Worm (Caenorhabditis elegans) whole organism, L4 larva: ENCODE measurements around the gene dyf-19.
A peak's percentile ranks its signal among the peaks of the same experiment; 100 is the strongest.

Experiments
- F44E2.7 ChIP-seq: fragments of 200-800 bp; sonication (Bioruptor generic); IDR thresholded peaks from 2 replicates; pipeline ENCODE4 v2.1.2; 2022; ENCODE audit warnings: missing genetic modification characterization, missing compliant biosample characterization
- F49E8.2 ChIP-seq: sonication (generic microtip); optimal IDR thresholded peaks from 2 replicates; lab custom pipeline; 2016; ENCODE audit warnings: missing compliant biosample characterization, mild to moderate bottlenecking, missing genetic modification characterization, borderline replicate concordance
- T26A8.4 ChIP-seq: fragments of 200-800 bp; sonication (Bioruptor generic); IDR thresholded peaks from 2 replicates; pipeline ENCODE4 v1.3.6; 2022; ENCODE audit warnings: missing genetic modification characterization, missing compliant biosample characterization
- Y105C5A.15 ChIP-seq: fragments of 200-800 bp; sonication (Bioruptor generic); IDR thresholded peaks from 2 replicates; pipeline ENCODE4 v1.3.6; 2022; ENCODE audit warnings: missing genetic modification characterization, missing compliant biosample characterization
- ZK337.2 ChIP-seq: fragments of 200-800 bp; sonication (Bioruptor generic); IDR thresholded peaks from 2 replicates; pipeline ENCODE4 v1.3.6; 2022; ENCODE audit warnings: missing genetic modification reagents, missing genetic modification characterization, missing compliant biosample characterization
- arid-1 ChIP-seq: fragments of 200-800 bp; sonication (Bioruptor generic); conservative IDR thresholded peaks from 2 replicates; pipeline ENCODE4 v1.3.6; 2022; ENCODE audit warnings: missing genetic modification reagents, missing genetic modification characterization, missing compliant biosample characterization
- attf-4 ChIP-seq: sonication (generic microtip); optimal IDR thresholded peaks from 3 replicates; lab custom pipeline; 2017; ENCODE audit warnings: missing biosample characterization, missing genetic modification characterization
- ceh-20 ChIP-seq: fragments of 200-800 bp; sonication (Bioruptor generic); IDR thresholded peaks from 2 replicates; pipeline ENCODE4 v1.3.6; 2022; ENCODE audit warnings: missing genetic modification reagents, missing genetic modification characterization, missing compliant biosample characterization
- ceh-28 ChIP-seq: fragments of 150-350 bp; optimal IDR thresholded peaks from 2 replicates; lab custom pipeline; 2014; ENCODE audit warnings: missing biosample characterization, missing genetic modification reagents, missing genetic modification characterization
- daf-16 ChIP-seq, 3 experiments: sonication (generic microtip); optimal IDR thresholded peaks; 2 replicates each; lab custom pipeline; 2016 to 2017; ENCODE audit warnings: missing genetic modification characterization in 3 of 3, missing genetic modification reagents in 3 of 3, mild to moderate bottlenecking in 2 of 3, missing compliant biosample characterization in 2 of 3, missing biosample characterization in 1 of 3, moderate library complexity in 1 of 3
- daf-8 ChIP-seq: fragments of 200-800 bp; sonication (Bioruptor generic); IDR thresholded peaks from 2 replicates; pipeline ENCODE4 v1.3.6; 2022; ENCODE audit warnings: missing genetic modification characterization, missing compliant biosample characterization
- dmd-6 ChIP-seq: fragments of 200-800 bp; sonication (Bioruptor generic); IDR thresholded peaks from 2 replicates; pipeline ENCODE4 v1.3.6; 2022; ENCODE audit warnings: missing genetic modification reagents, missing genetic modification characterization, missing compliant biosample characterization
- dmd-8 ChIP-seq: fragments of 200-800 bp; sonication (Bioruptor generic); IDR thresholded peaks from 2 replicates; pipeline ENCODE4 v1.3.6; 2022; ENCODE audit warnings: missing genetic modification characterization, missing compliant biosample characterization
- dmd-9 ChIP-seq: fragments of 200-800 bp; sonication (Bioruptor generic); IDR thresholded peaks from 2 replicates; pipeline ENCODE4 v1.3.6; 2022; ENCODE audit warnings: missing genetic modification reagents, missing genetic modification characterization, missing compliant biosample characterization
- duxl-1 ChIP-seq: sonication (generic microtip); optimal IDR thresholded peaks from 2 replicates; lab custom pipeline; 2016; ENCODE audit warnings: mild to moderate bottlenecking, missing genetic modification characterization, moderate library complexity, missing compliant biosample characterization; ENCODE audit not compliant: poor library complexity
- dve-1 ChIP-seq: sonication (generic microtip); optimal IDR thresholded peaks from 2 replicates; lab custom pipeline; 2017; ENCODE audit warnings: antibody characterized with exemption, mild to moderate bottlenecking, missing genetic modification characterization, missing compliant biosample characterization; ENCODE audit not compliant: insufficient read depth
- egl-27 ChIP-seq: sonication (generic microtip); optimal IDR thresholded peaks from 3 replicates; lab custom pipeline; 2017; ENCODE audit warnings: missing biosample characterization, missing genetic modification reagents, missing genetic modification characterization
- fkh-10 ChIP-seq: fragments of 150-350 bp; optimal IDR thresholded peaks from 2 replicates; lab custom pipeline; 2014; ENCODE audit warnings: missing biosample characterization, missing genetic modification reagents, missing genetic modification characterization
- gei-8 ChIP-seq: fragments of 200-800 bp; sonication (Bioruptor generic); optimal IDR thresholded peaks from 2 replicates; lab custom pipeline; 2018; ENCODE audit warnings: mild to moderate bottlenecking, missing genetic modification characterization, missing compliant biosample characterization
- hif-1 ChIP-seq, 2 experiments: sonication (generic microtip); optimal IDR thresholded peaks; 2 replicates each; lab custom pipeline; 2016 to 2017; ENCODE audit warnings: missing compliant biosample characterization in 2 of 2, missing genetic modification characterization in 2 of 2, missing genetic modification reagents in 2 of 2, missing genotype in 2 of 2, mild to moderate bottlenecking in 1 of 2
- hlh-11 ChIP-seq: fragments of 200-800 bp; sonication (Bioruptor generic); optimal IDR thresholded peaks from 2 replicates; lab custom pipeline; 2018; ENCODE audit warnings: mild to moderate bottlenecking, missing genetic modification characterization, missing compliant biosample characterization
- hlh-30 ChIP-seq: sonication (generic microtip); optimal IDR thresholded peaks from 2 replicates; lab custom pipeline; 2017; ENCODE audit warnings: antibody characterized with exemption, mild to moderate bottlenecking, missing genetic modification characterization, missing compliant biosample characterization; ENCODE audit not compliant: insufficient read depth
- lin-1 ChIP-seq: fragments of 200-800 bp; sonication (Bioruptor generic); IDR thresholded peaks from 2 replicates; pipeline ENCODE4 v1.3.6; 2022; ENCODE audit warnings: missing genetic modification reagents, missing genetic modification characterization, missing compliant biosample characterization
- lin-13 ChIP-seq: fragments of 150-350 bp; optimal IDR thresholded peaks from 2 replicates; lab custom pipeline; 2014; ENCODE audit warnings: missing biosample characterization, missing genetic modification reagents, missing genetic modification characterization
- lin-15B ChIP-seq: fragments of 150-350 bp; sonication (generic microtip); optimal IDR thresholded peaks from 3 replicates; lab custom pipeline; 2014; ENCODE audit warnings: missing biosample characterization, missing genetic modification characterization
- lin-29 ChIP-seq: fragments of 200-800 bp; sonication (Bioruptor generic); IDR thresholded peaks from 2 replicates; pipeline ENCODE4 v1.3.6; 2022; ENCODE audit warnings: missing genetic modification reagents, missing genetic modification characterization, missing compliant biosample characterization
- lin-38 ChIP-seq: fragments of 200-800 bp; sonication (Bioruptor generic); IDR thresholded peaks from 2 replicates; pipeline ENCODE4 v1.3.6; 2022; ENCODE audit warnings: missing genetic modification reagents, missing genetic modification characterization, missing compliant biosample characterization
- madf-5 ChIP-seq, 2 experiments: fragments of 200-800 bp; sonication (Bioruptor generic); IDR thresholded peaks; 2 replicates each; pipeline ENCODE4 v1.3.6; 2022; ENCODE audit warnings: missing compliant biosample characterization in 2 of 2, missing genetic modification characterization in 2 of 2
- madf-9 ChIP-seq: fragments of 200-800 bp; sonication (Bioruptor generic); conservative IDR thresholded peaks from 2 replicates; pipeline ENCODE4 v1.3.6; 2022; ENCODE audit warnings: missing genetic modification reagents, missing genetic modification characterization, missing compliant biosample characterization
- mdl-1 ChIP-seq, 2 experiments: fragments of 150-350 bp in 1 of 2; sonication (generic microtip) in 1 of 2; optimal IDR thresholded peaks; 2 replicates each; lab custom pipeline; 2014 to 2017; ENCODE audit warnings: missing biosample characterization in 2 of 2, missing genetic modification characterization in 2 of 2
- mes-2 ChIP-seq: sonication (generic microtip); optimal IDR thresholded peaks from 2 replicates; lab custom pipeline; 2016; ENCODE audit warnings: missing genotype, mild to moderate bottlenecking, missing genetic modification characterization, missing compliant biosample characterization; ENCODE audit not compliant: poor library complexity, severe bottlenecking
- nhr-237 ChIP-seq: sonication (generic microtip); optimal IDR thresholded peaks from 2 replicates; lab custom pipeline; 2017; ENCODE audit warnings: missing biosample characterization, missing genetic modification characterization
- nhr-28 ChIP-seq: fragments of 150-350 bp; optimal IDR thresholded peaks from 2 replicates; lab custom pipeline; 2014; ENCODE audit warnings: missing biosample characterization, missing genetic modification characterization
- nhr-41 ChIP-seq: fragments of 200-800 bp; sonication (Bioruptor generic); IDR thresholded peaks from 2 replicates; pipeline ENCODE4 v1.3.6; 2022; ENCODE audit warnings: missing genetic modification reagents, missing genetic modification characterization, missing compliant biosample characterization
- nhr-76 ChIP-seq: fragments of 150-350 bp; optimal IDR thresholded peaks from 2 replicates; lab custom pipeline; 2014; ENCODE audit warnings: missing biosample characterization, missing genetic modification characterization
- nhr-77 ChIP-seq: fragments of 150-350 bp; optimal IDR thresholded peaks from 2 replicates; lab custom pipeline; 2014; ENCODE audit warnings: missing biosample characterization, missing genetic modification characterization
- pha-4 ChIP-seq, 2 experiments: fragments of 150-350 bp in 1 of 2; fragments of 200-800 bp in 1 of 2; sonication (Bioruptor generic) in 1 of 2; IDR thresholded peaks in 1 of 2; optimal IDR thresholded peaks in 1 of 2; 2 replicates each; pipeline versions ENCODE4 v1.3.6 to Lab custom; 2014 to 2022; ENCODE audit warnings: missing genetic modification characterization in 2 of 2, missing genetic modification reagents in 2 of 2, missing biosample characterization in 1 of 2, missing compliant biosample characterization in 1 of 2
- pqm-1 ChIP-seq: sonication (generic microtip); optimal IDR thresholded peaks from 2 replicates; lab custom pipeline; 2017; ENCODE audit warnings: missing biosample characterization, missing genetic modification characterization
- set-16 ChIP-seq: fragments of 200-800 bp; sonication (Bioruptor generic); IDR thresholded peaks from 2 replicates; pipeline ENCODE4 v1.3.6; 2022; ENCODE audit warnings: missing genetic modification reagents, missing genetic modification characterization, missing compliant biosample characterization
- snpc-4 ChIP-seq: fragments of 150-350 bp; optimal IDR thresholded peaks from 2 replicates; lab custom pipeline; 2014; ENCODE audit warnings: missing biosample characterization, missing genetic modification characterization
- spr-3 ChIP-seq: fragments of 200-800 bp; sonication (Bioruptor generic); optimal IDR thresholded peaks from 2 replicates; lab custom pipeline; 2018; ENCODE audit warnings: mild to moderate bottlenecking, missing genetic modification characterization, missing compliant biosample characterization
- unc-130 ChIP-seq: sonication (generic microtip); optimal IDR thresholded peaks from 2 replicates; lab custom pipeline; 2016; ENCODE audit warnings: missing genetic modification reagents, missing genetic modification characterization, missing compliant biosample characterization
- unc-39 ChIP-seq: sonication (generic microtip); optimal IDR thresholded peaks from 2 replicates; lab custom pipeline; 2017; ENCODE audit warnings: missing biosample characterization, missing genetic modification characterization
- unc-62 ChIP-seq, 3 experiments: fragments of 150-350 bp in 1 of 3; sonication (generic microtip); optimal IDR thresholded peaks in 2 of 3; peaks in 1 of 3; 1 replicate in 1 of 3; 2 replicates in 2 of 3; lab custom pipeline; 2014 to 2017; ENCODE audit warnings: missing biosample characterization in 3 of 3, missing genetic modification characterization in 3 of 3, missing genetic modification reagents in 3 of 3, missing genotype in 1 of 3
- vab-7 ChIP-seq: fragments of 200-800 bp; sonication (Bioruptor generic); IDR thresholded peaks from 2 replicates; pipeline ENCODE4 v1.3.6; 2022; ENCODE audit warnings: missing genetic modification reagents, missing genetic modification characterization, missing compliant biosample characterization
- zfp-3 ChIP-seq: fragments of 200-800 bp; sonication (Bioruptor generic); conservative IDR thresholded peaks from 2 replicates; pipeline ENCODE4 v1.3.6; 2022; ENCODE audit warnings: missing genetic modification reagents, missing genetic modification characterization, missing compliant biosample characterization
- zip-2 ChIP-seq: fragments of 150-350 bp; optimal IDR thresholded peaks from 2 replicates; lab custom pipeline; 2014; ENCODE audit warnings: missing biosample characterization, missing genetic modification characterization
- ztf-11 ChIP-seq: fragments of 150-350 bp; optimal IDR thresholded peaks from 2 replicates; lab custom pipeline; 2014; ENCODE audit warnings: missing biosample characterization, missing genetic modification characterization

The dyf-19 gene

DNA sequence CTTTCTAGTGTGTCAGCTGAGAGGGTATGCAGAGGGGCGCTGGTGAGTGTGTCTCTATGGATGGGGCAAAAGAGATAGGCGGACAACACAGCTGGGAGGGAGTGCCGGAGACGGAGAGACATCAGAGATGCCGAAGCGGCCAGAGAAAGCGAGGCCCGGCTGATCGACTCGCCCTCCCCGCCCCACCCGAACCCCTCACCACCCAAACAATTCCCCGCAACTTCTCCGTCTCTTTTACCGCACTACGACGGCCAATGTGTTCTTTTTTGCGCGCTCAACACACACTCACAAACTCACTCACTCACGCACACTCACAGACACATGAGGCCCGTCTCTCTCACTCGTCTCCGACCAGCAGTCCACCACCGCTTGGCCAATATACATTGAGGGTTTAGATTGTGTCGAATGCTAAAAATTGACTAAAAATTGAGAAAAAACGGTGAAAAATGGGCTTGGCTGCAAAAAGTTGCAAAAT lies 2.4 kb upstream of the dyf-19 start, which contains the start of gene Y43F8C.3:
Y43F8C.3 (minus strand) TSS at position 187 of the 475 bp plus-strand sequence.
- TF ChIP-seq attf-4 (tag; lab: Kevin White, UChicago) (no peak), nhr-237 (no peak), duxl-1 (tag; lab: Kevin White, UChicago) (no peak), nhr-28 (tag; lab: Kevin White, UChicago) (peak; percentile 56), ZK337.2 (GFP tag; lab: Robert Waterston, UW) (0 out of 2 replicates have a peak, but pooled peaks have one; percentile 4), ceh-28 (peak; percentile 8), F49E8.2 (no peak), mdl-1 (tag; optimal IDR thresholded peaks at IDR 0.05; lab: Kevin White, UChicago) (peak; percentile 26 to 86), hif-1 (tag; optimal IDR thresholded peaks at IDR 0.05; lab: Kevin White, UChicago) (peak in 1 of 2 experiments; percentile 46), nhr-77 (peak; percentile 45), dmd-9 (no peak), set-16 (GFP tag; lab: Robert Waterston, UW) (peak; percentile 98), dmd-8 (0 out of 2 replicates have a peak, but pooled peaks have one; percentile 41), madf-5 (GFP tag; IDR thresholded peaks at IDR 0.05; lab: Robert Waterston, UW) (no peak), unc-130 (GFP tag; lab: Kevin White, UChicago) (no peak), unc-39 (tag; lab: Kevin White, UChicago) (no peak), arid-1 (GFP tag; lab: Robert Waterston, UW) (0 out of 2 replicates have a peak, but pooled peaks have one; percentile 47), gei-8 (GFP tag; lab: Kevin White, UChicago) (no peak), nhr-76 (tag; lab: Kevin White, UChicago) (no peak), pha-4 (GFP tag; IDR thresholded peaks at IDR 0.05; lab: Robert Waterston, UW) (peak; percentile 43; the same call in 1 of the 2 replicates), pha-4 (tag; optimal IDR thresholded peaks at IDR 0.05; lab: Kevin White, UChicago) (no peak), lin-1 (GFP tag; lab: Robert Waterston, UW) (peak; percentile 34; the same call in 1 of the 2 replicates), T26A8.4 (GFP tag; lab: Robert Waterston, UW) (peak; percentile 58; the same call in 1 of the 2 replicates), ceh-20 (GFP tag; lab: Robert Waterston, UW) (no peak), vab-7 (0 out of 2 replicates have a peak, but pooled peaks have one; percentile 5), daf-8 (GFP tag; lab: Robert Waterston, UW) (no peak), lin-13 (GFP tag; lab: Kevin White, UChicago) (peak; percentile 69), spr-3 (GFP tag; lab: Kevin White, UChicago) (peak; percentile 44), zip-2 (no peak), daf-16 (GFP tag; optimal IDR thresholded peaks at IDR 0.05; lab: Kevin White, UChicago) (no peak), daf-16 (tag; optimal IDR thresholded peaks at IDR 0.05; lab: Kevin White, UChicago) (peak; percentile 29), snpc-4 (no peak), nhr-41 (GFP tag; lab: Robert Waterston, UW) (no peak), hlh-11 (tag; lab: Kevin White, UChicago) (peak; percentile 96), dmd-6 (peak; percentile 57), mes-2 (tag; lab: Kevin White, UChicago) (peak; percentile 50), hlh-30 (tag; lab: Kevin White, UChicago) (peak; percentile 89), dve-1 (peak; percentile 67), unc-62 (GFP tag; optimal IDR thresholded peaks at IDR 0.05 in 1 of 2; lab: Kevin White, UChicago) (peak in 1 of 2 experiments; percentile 91), unc-62 (tag; optimal IDR thresholded peaks at IDR 0.05; lab: Kevin White, UChicago) (no peak), lin-15B (tag; lab: Kevin White, UChicago) (no peak), madf-9 (GFP tag; lab: Robert Waterston, UW) (0 out of 2 replicates have a peak, but pooled peaks have one; percentile 48), lin-38 (GFP tag; lab: Robert Waterston, UW) (0 out of 2 replicates have a peak, but pooled peaks have one; percentile 22), egl-27 (tag; lab: Kevin White, UChicago) (no peak), lin-29 (GFP tag; lab: Robert Waterston, UW) (no peak), F44E2.7 (no peak), ztf-11 (tag; lab: Kevin White, UChicago) (no peak), Y105C5A.15 (GFP tag; lab: Robert Waterston, UW) (no peak), fkh-10 (GFP tag; lab: Kevin White, UChicago) (peak; percentile 47), zfp-3 (GFP tag; lab: Robert Waterston, UW) (no peak), pqm-1 (tag; lab: Kevin White, UChicago) (no peak)
